Worm (Caenorhabditis elegans) whole organism, L3 larva: Measurements from ENCODE around the gene cki-2.
A peak's percentile ranks its signal among the peaks of the same experiment; 100 is the strongest.

ENCODE experiments used
- ceh-82 ChIP-seq: fragments of 150-350 bp; optimal IDR thresholded peaks from 2 replicates; lab custom pipeline; 2014; ENCODE audit warnings: missing biosample characterization, missing genetic modification characterization
- egl-27 ChIP-seq: sonication (generic microtip); optimal IDR thresholded peaks from 4 replicates; lab custom pipeline; 2017; ENCODE audit warnings: missing biosample characterization, missing genetic modification reagents, missing genetic modification characterization
- pha-4 ChIP-seq: fragments of 150-350 bp; optimal IDR thresholded peaks from 2 replicates; lab custom pipeline; 2014; ENCODE audit warnings: missing biosample characterization, missing genetic modification reagents, missing genetic modification characterization
- snpc-4 ChIP-seq: fragments of 150-350 bp; optimal IDR thresholded peaks from 2 replicates; lab custom pipeline; 2014; ENCODE audit warnings: missing biosample characterization, missing genetic modification characterization

- TF ChIP-seq pha-4 (tag; lab: Kevin White, UChicago) (peak; percentile 35), ceh-82 (tag; lab: Kevin White, UChicago) (no peak), snpc-4 (tag; lab: Kevin White, UChicago) (no peak), egl-27 (tag; lab: Kevin White, UChicago) (no peak)
These were observed 6.0 kb upstream of the cki-2 start for ce11 chrII:7810162-7810868.
